Fruit fly (Drosophila melanogaster) whole organism, embryonic: ENCODE results near the gene CG43355.
A peak's percentile ranks its signal among the peaks of the same experiment; 100 is the strongest.

Experiments
- Abd-B ChIP-seq: fragments of 200-800 bp; sonication (Bioruptor generic); optimal IDR thresholded peaks from 2 replicates; lab custom pipeline; 2018; ENCODE audit warnings: missing biosample characterization, mild to moderate bottlenecking, missing genetic modification characterization, moderate library complexity
- Atf3 ChIP-seq: fragments of 200-800 bp; sonication (Bioruptor generic); optimal IDR thresholded peaks from 3 replicates; lab custom pipeline; 2016; ENCODE audit warnings: missing biosample characterization, missing genetic modification characterization
- CG10274 ChIP-seq: fragments of 200-800 bp; sonication (Bioruptor generic); optimal IDR thresholded peaks from 3 replicates; lab custom pipeline; 2017; ENCODE audit warnings: missing biosample characterization, mild to moderate bottlenecking, missing genetic modification characterization
- CG10366 ChIP-seq: fragments of 200-800 bp; sonication (Bioruptor generic); IDR thresholded peaks from 2 replicates; pipeline ENCODE4 v1.3.6; 2022; ENCODE audit warnings: missing biosample characterization, missing genetic modification characterization
- CG11456 ChIP-seq: fragments of 200-800 bp; sonication (Bioruptor generic); IDR thresholded peaks from 3 replicates; pipeline ENCODE4 v1.3.6; 2022; ENCODE audit warnings: missing biosample characterization, missing genetic modification characterization
- CG11560 ChIP-seq: fragments of 200-800 bp; sonication (Bioruptor generic); IDR thresholded peaks from 3 replicates; pipeline ENCODE4 v1.3.6; 2022; ENCODE audit warnings: missing biosample characterization, missing genetic modification characterization
- CG12104 ChIP-seq: fragments of 200-800 bp; sonication (Bioruptor generic); optimal IDR thresholded peaks from 3 replicates; lab custom pipeline; 2016; ENCODE audit warnings: missing biosample characterization, missing genetic modification characterization
- CG13296 ChIP-seq: fragments of 200-800 bp; sonication (Bioruptor generic); optimal IDR thresholded peaks from 3 replicates; lab custom pipeline; 2018; ENCODE audit warnings: missing biosample characterization, mild to moderate bottlenecking, missing genetic modification characterization
- CG14710 ChIP-seq: fragments of 200-800 bp; sonication (Bioruptor generic); optimal IDR thresholded peaks from 3 replicates; lab custom pipeline; 2019; ENCODE audit warnings: missing biosample characterization, mild to moderate bottlenecking, missing genetic modification characterization, moderate library complexity
- CG15011 ChIP-seq: fragments of 200-800 bp; sonication (Bioruptor generic); optimal IDR thresholded peaks from 3 replicates; lab custom pipeline; 2018; ENCODE audit warnings: missing biosample characterization, mild to moderate bottlenecking, missing genetic modification characterization
- CG15514 ChIP-seq: fragments of 200-800 bp; sonication (Bioruptor generic); optimal IDR thresholded peaks from 3 replicates; lab custom pipeline; 2017; ENCODE audit warnings: missing biosample characterization, missing genetic modification characterization, mild to moderate bottlenecking, moderate library complexity, missing genetic modification reagents
- CG17568 ChIP-seq: fragments of 200-800 bp; sonication (Bioruptor generic); optimal IDR thresholded peaks from 2 replicates; lab custom pipeline; 2018; ENCODE audit warnings: missing biosample characterization, mild to moderate bottlenecking, missing genetic modification characterization, moderate library complexity
- CG18262 ChIP-seq: fragments of 200-800 bp; optimal IDR thresholded peaks from 3 replicates; lab custom pipeline; 2019; ENCODE audit warnings: missing biosample characterization, mild to moderate bottlenecking, missing genetic modification characterization, moderate library complexity
- CG18764 ChIP-seq: fragments of 200-800 bp; sonication (Bioruptor generic); optimal IDR thresholded peaks from 3 replicates; lab custom pipeline; 2016; ENCODE audit warnings: missing biosample characterization, missing genetic modification characterization
- CG3163 ChIP-seq: fragments of 200-800 bp; sonication (Bioruptor generic); optimal IDR thresholded peaks from 3 replicates; lab custom pipeline; 2016; ENCODE audit warnings: missing biosample characterization, missing genetic modification characterization
- CG8089 ChIP-seq: fragments of 200-800 bp; sonication (Bioruptor generic); optimal IDR thresholded peaks from 3 replicates; lab custom pipeline; 2016; ENCODE audit warnings: missing biosample characterization, missing genetic modification characterization
- CG8281 ChIP-seq: fragments of 200-800 bp; sonication (Bioruptor generic); optimal IDR thresholded peaks from 2 replicates; lab custom pipeline; 2018; ENCODE audit warnings: missing biosample characterization, mild to moderate bottlenecking, missing genetic modification characterization, moderate library complexity
- CHES-1-like ChIP-seq: fragments of 200-800 bp; sonication (Bioruptor generic); optimal IDR thresholded peaks from 2 replicates; lab custom pipeline; 2016; ENCODE audit warnings: missing biosample characterization, missing genetic modification characterization
- Camta ChIP-seq: fragments of 200-800 bp; sonication (Bioruptor generic); optimal IDR thresholded peaks from 2 replicates; lab custom pipeline; 2016; ENCODE audit warnings: missing biosample characterization, missing genetic modification characterization
- Dbx ChIP-seq: fragments of 200-800 bp; sonication (Bioruptor generic); IDR thresholded peaks from 3 replicates; pipeline ENCODE4 v1.3.6; 2022; ENCODE audit warnings: missing biosample characterization, missing genetic modification characterization
- Dp ChIP-seq: fragments of 200-800 bp; sonication (Bioruptor generic); optimal IDR thresholded peaks from 2 replicates; lab custom pipeline; 2018; ENCODE audit warnings: missing biosample characterization, mild to moderate bottlenecking, missing genetic modification characterization, moderate library complexity
- E2f2 ChIP-seq: fragments of 200-800 bp; sonication (Bioruptor generic); IDR thresholded peaks from 2 replicates; pipeline ENCODE4 v1.3.6; 2022; ENCODE audit warnings: missing biosample characterization, missing genetic modification characterization
- Fer1 ChIP-seq: fragments of 200-800 bp; sonication (Bioruptor generic); optimal IDR thresholded peaks from 2 replicates; lab custom pipeline; 2017; ENCODE audit warnings: missing biosample characterization, mild to moderate bottlenecking, missing genetic modification characterization
- GATAe ChIP-seq: fragments of 200-800 bp; sonication (Bioruptor generic); conservative IDR thresholded peaks from 2 replicates; pipeline ENCODE4 v1.3.6; 2022; ENCODE audit warnings: missing biosample characterization, missing genetic modification characterization
- Hr39 ChIP-seq: fragments of >200 bp; optimal IDR thresholded peaks from 2 replicates; lab custom pipeline; 2017
- Jarid2 ChIP-seq: fragments of 200-800 bp; sonication (Bioruptor generic); optimal IDR thresholded peaks from 3 replicates; lab custom pipeline; 2017; ENCODE audit warnings: mild to moderate bottlenecking, missing biosample characterization, missing genetic modification reagents, missing genetic modification characterization
- Oaz ChIP-seq: fragments of 200-800 bp; sonication (Bioruptor generic); IDR thresholded peaks from 2 replicates; pipeline ENCODE4 v1.3.6; 2022; ENCODE audit warnings: missing biosample characterization, missing genetic modification characterization
- Opbp ChIP-seq: fragments of 200-800 bp; sonication (Bioruptor generic); IDR thresholded peaks from 3 replicates; pipeline ENCODE4 v1.3.6; 2022; ENCODE audit warnings: missing biosample characterization, missing genetic modification characterization; ENCODE audit not compliant: partially characterized antibody
- Ravus ChIP-seq: fragments of 200-800 bp; sonication (Bioruptor generic); IDR thresholded peaks from 2 replicates; pipeline ENCODE4 v1.3.6; 2022; ENCODE audit warnings: missing biosample characterization, missing genetic modification characterization
- Side ChIP-seq: fragments of 200-800 bp; sonication (Bioruptor generic); optimal IDR thresholded peaks from 2 replicates; lab custom pipeline; 2016; ENCODE audit warnings: missing biosample characterization, missing genetic modification characterization
- Sin3A ChIP-seq: fragments of >200 bp; optimal IDR thresholded peaks from 2 replicates; lab custom pipeline; 2018
- Sry-β ChIP-seq: fragments of 200-800 bp; sonication (Bioruptor generic); optimal IDR thresholded peaks from 2 replicates; lab custom pipeline; 2018; ENCODE audit warnings: missing biosample characterization, mild to moderate bottlenecking, missing genetic modification characterization, moderate library complexity
- ase ChIP-seq: fragments of 200-800 bp; sonication (Bioruptor generic); IDR thresholded peaks from 3 replicates; pipeline ENCODE4 v1.3.6; 2022; ENCODE audit warnings: missing biosample characterization, missing genetic modification characterization
- az2 ChIP-seq: fragments of 200-800 bp; sonication (Bioruptor generic); optimal IDR thresholded peaks from 3 replicates; lab custom pipeline; 2016; ENCODE audit warnings: missing biosample characterization, missing genetic modification characterization
- cato ChIP-seq: fragments of 200-800 bp; sonication (Bioruptor generic); optimal IDR thresholded peaks from 2 replicates; lab custom pipeline; 2016; ENCODE audit warnings: missing biosample characterization, missing genetic modification characterization, borderline replicate concordance
- chif ChIP-seq, 2 experiments: fragments of 200-800 bp; sonication (Bioruptor generic); optimal IDR thresholded peaks; 3 replicates each; lab custom pipeline; 2016; ENCODE audit warnings: missing biosample characterization in 2 of 2, missing genetic modification characterization in 2 of 2
- danr ChIP-seq: fragments of 200-800 bp; sonication (Bioruptor generic); IDR thresholded peaks from 2 replicates; pipeline ENCODE4 v1.3.6; 2022; ENCODE audit warnings: missing biosample characterization, missing genetic modification characterization
- dmrt99B ChIP-seq: fragments of 200-800 bp; sonication (Bioruptor generic); optimal IDR thresholded peaks from 2 replicates; lab custom pipeline; 2018; ENCODE audit warnings: missing biosample characterization, mild to moderate bottlenecking, missing genetic modification characterization, moderate library complexity
- eyg ChIP-seq: fragments of 200-800 bp; sonication (Bioruptor generic); optimal IDR thresholded peaks from 3 replicates; lab custom pipeline; 2016; ENCODE audit warnings: missing biosample characterization, missing genetic modification characterization
- ftz-f1 ChIP-seq: fragments of 200-800 bp; sonication (Bioruptor generic); optimal IDR thresholded peaks from 2 replicates; lab custom pipeline; 2016; ENCODE audit warnings: missing biosample characterization, missing genetic modification characterization
- kah ChIP-seq: fragments of 200-800 bp; sonication (Bioruptor generic); optimal IDR thresholded peaks from 2 replicates; lab custom pipeline; 2018; ENCODE audit warnings: missing biosample characterization, mild to moderate bottlenecking, missing genetic modification characterization
- ken ChIP-seq: fragments of 200-800 bp; sonication (Bioruptor generic); IDR thresholded peaks from 3 replicates; pipeline ENCODE4 v1.3.6; 2022; ENCODE audit warnings: missing biosample characterization, missing genetic modification characterization
- lbe ChIP-seq: fragments of 200-800 bp; sonication (Bioruptor generic); optimal IDR thresholded peaks from 2 replicates; lab custom pipeline; 2016; ENCODE audit warnings: missing biosample characterization, mild to moderate bottlenecking, missing genetic modification characterization
- mirr ChIP-seq: fragments of 200-800 bp; sonication (Bioruptor generic); optimal IDR thresholded peaks from 3 replicates; lab custom pipeline; 2018; ENCODE audit warnings: missing biosample characterization, mild to moderate bottlenecking, missing genetic modification characterization
- nmo ChIP-seq: fragments of 200-800 bp; sonication (Bioruptor generic); optimal IDR thresholded peaks from 2 replicates; lab custom pipeline; 2018; ENCODE audit warnings: missing biosample characterization, mild to moderate bottlenecking, missing genetic modification characterization, moderate library complexity
- onecut ChIP-seq: fragments of 200-800 bp; sonication (Bioruptor generic); IDR thresholded peaks from 2 replicates; pipeline ENCODE4 v1.3.6; 2022; ENCODE audit warnings: missing biosample characterization, missing genetic modification characterization
- otp ChIP-seq: fragments of 200-800 bp; sonication (Bioruptor generic); IDR thresholded peaks from 3 replicates; pipeline ENCODE4, ENCODE4 v1.3.6; 2022; ENCODE audit warnings: missing biosample characterization, missing genetic modification characterization
- pho ChIP-seq: fragments of 200-800 bp; sonication (Bioruptor generic); optimal IDR thresholded peaks from 2 replicates; lab custom pipeline; 2016; ENCODE audit warnings: missing biosample characterization, missing genetic modification characterization
- psq ChIP-seq: fragments of 200-800 bp; sonication (Bioruptor generic); optimal IDR thresholded peaks from 2 replicates; lab custom pipeline; 2017; ENCODE audit warnings: missing biosample characterization, missing genetic modification characterization
- seq ChIP-seq: fragments of 200-800 bp; sonication (Bioruptor generic); IDR thresholded peaks from 2 replicates; pipeline ENCODE4 v1.3.6; 2022; ENCODE audit warnings: missing biosample characterization, missing genetic modification characterization
- ttk ChIP-seq: fragments of 200-800 bp; sonication (Bioruptor generic); IDR thresholded peaks from 2 replicates; pipeline ENCODE4 v2.1.2; 2022; ENCODE audit warnings: missing biosample characterization, missing genetic modification characterization
- zf30C ChIP-seq: fragments of 200-800 bp; sonication (Bioruptor generic); optimal IDR thresholded peaks from 3 replicates; lab custom pipeline; 2018; ENCODE audit warnings: missing biosample characterization, mild to moderate bottlenecking, missing genetic modification characterization
- zfh1 ChIP-seq: fragments of 200-800 bp; sonication (Bioruptor generic); IDR thresholded peaks from 3 replicates; pipeline ENCODE4 v1.3.6; 2022; ENCODE audit warnings: missing biosample characterization, missing genetic modification characterization

CG43355 gene

DNA sequence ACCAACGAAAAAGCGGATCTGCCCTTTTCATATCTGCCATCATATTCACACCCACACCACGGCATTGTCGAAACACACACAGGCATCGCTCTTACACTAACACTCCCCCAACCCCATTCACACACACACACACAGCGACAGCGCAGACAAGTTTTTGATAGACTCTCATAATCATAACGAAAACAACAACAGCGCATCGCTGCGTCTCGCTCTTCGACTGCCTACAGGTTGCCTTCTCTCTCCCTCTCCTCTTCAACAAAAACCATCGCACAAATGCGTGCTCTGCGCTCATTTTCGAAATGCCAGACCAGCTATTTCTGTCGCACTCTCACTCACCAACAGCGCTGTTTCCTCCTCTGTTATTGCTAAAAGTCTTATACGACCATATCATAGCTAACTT lies 36.9 kb upstream of the CG43355 start (continued):
- TF ChIP-seq cato (GFP tag; lab: Kevin White, UChicago), result no peak
- no peak for TF ChIP-seq CG11560 (tag; lab: Robert Waterston, UW)
- TF ChIP-seq ken (GFP tag; lab: Robert Waterston, UW), result no peak
- no peak for TF ChIP-seq CG8281 (tag; lab: Kevin White, UChicago)
- no peak for TF ChIP-seq chif (GFP tag; optimal IDR thresholded peaks at IDR 0.05; lab: Kevin White, UChicago)
- TF ChIP-seq kah (GFP tag; lab: Kevin White, UChicago), result peak; percentile 71
- TF ChIP-seq Oaz, result no peak
- TF ChIP-seq otp (GFP tag; lab: Robert Waterston, UW), result 0 out of 3 replicates have a peak, but pooled peaks have one; percentile 21
- no peak for TF ChIP-seq Camta (GFP tag; lab: Kevin White, UChicago)
- no peak for TF ChIP-seq CG10366 (GFP tag; lab: Robert Waterston, UW)
- TF ChIP-seq dmrt99B (tag; lab: Kevin White, UChicago), result no peak
- TF ChIP-seq mirr (GFP tag; lab: Kevin White, UChicago), result peak; percentile 56
- TF ChIP-seq CG15011 (GFP tag; lab: Kevin White, UChicago), result no peak
- no peak for TF ChIP-seq eyg (GFP tag; lab: Kevin White, UChicago)
- no peak for TF ChIP-seq CG10274 (GFP tag; lab: Kevin White, UChicago)
- TF ChIP-seq Fer1 (GFP tag; lab: Kevin White, UChicago), result no peak
- no peak for TF ChIP-seq CG3163
- TF ChIP-seq lbe, result no peak
- no peak for TF ChIP-seq CG14710
- TF ChIP-seq psq, result no peak
- TF ChIP-seq Atf3 (GFP tag; lab: Kevin White, UChicago), result no peak
- no peak for TF ChIP-seq az2
- no peak for TF ChIP-seq CG15514 (GFP tag; lab: Kevin White, UChicago)
- no peak for TF ChIP-seq CG8089
- no peak for TF ChIP-seq CG18764 (GFP tag; lab: Kevin White, UChicago)
- TF ChIP-seq Dp, result no peak
- TF ChIP-seq Sry-β (GFP tag; lab: Kevin White, UChicago), result no peak
- no peak for TF ChIP-seq onecut (GFP tag; lab: Robert Waterston, UW)
- TF ChIP-seq danr (GFP tag; lab: Robert Waterston, UW), result no peak
- no peak for TF ChIP-seq pho (GFP tag; lab: Kevin White, UChicago)
- peak; percentile 83 for TF ChIP-seq Jarid2 (GFP tag; lab: Kevin White, UChicago)
- TF ChIP-seq GATAe, result no peak
- TF ChIP-seq Sin3A (lab: Kevin White, UChicago), result no peak
- TF ChIP-seq ftz-f1 (GFP tag; lab: Kevin White, UChicago), result peak; percentile 46
- TF ChIP-seq CHES-1-like (GFP tag; lab: Kevin White, UChicago), result no peak
- TF ChIP-seq Hr39 (lab: Kevin White, UChicago), result no peak
- TF ChIP-seq CG12104 (GFP tag; lab: Kevin White, UChicago), result no peak
- no peak for TF ChIP-seq Dbx (GFP tag; lab: Robert Waterston, UW)
- TF ChIP-seq seq (GFP tag; lab: Robert Waterston, UW), result peak; percentile 46; the same call in 1 of the 2 replicates
- no peak for TF ChIP-seq zfh1
- TF ChIP-seq CG13296 (GFP tag; lab: Kevin White, UChicago), result no peak
- no peak for TF ChIP-seq Opbp (GFP tag; lab: Robert Waterston, UW)
- no peak for TF ChIP-seq CG17568 (GFP tag; lab: Kevin White, UChicago)
- TF ChIP-seq ase (GFP tag; lab: Robert Waterston, UW), result no peak
- TF ChIP-seq zf30C (GFP tag; lab: Kevin White, UChicago), result peak; percentile 13
- TF ChIP-seq nmo, result peak; percentile 32
- TF ChIP-seq ttk (GFP tag; lab: Robert Waterston, UW), result no peak
- TF ChIP-seq E2f2 (GFP tag; lab: Robert Waterston, UW), result no peak
- no peak for TF ChIP-seq Side (GFP tag; lab: Kevin White, UChicago)
- TF ChIP-seq Abd-B (GFP tag; lab: Kevin White, UChicago), result peak; percentile 47
- TF ChIP-seq CG11456 (GFP tag; lab: Robert Waterston, UW), result no peak
- no peak for TF ChIP-seq CG18262 (tag; lab: Kevin White, UChicago)
- TF ChIP-seq Ravus (GFP tag; lab: Robert Waterston, UW), result no peak
